Fruit fly (Drosophila melanogaster) whole organism, embryonic: ENCODE results near the gene tweek.

Experiments
- CG11723 ChIP-seq: fragments of 200-800 bp; sonication (Bioruptor generic); optimal IDR thresholded peaks from 2 replicates; lab custom pipeline; 2017; ENCODE audit warnings: missing biosample characterization, mild to moderate bottlenecking, missing genetic modification characterization
- CG13894 ChIP-seq: fragments of 200-800 bp; sonication (Bioruptor generic); optimal IDR thresholded peaks from 3 replicates; lab custom pipeline; 2018; ENCODE audit warnings: missing biosample characterization, mild to moderate bottlenecking, missing genetic modification characterization, moderate library complexity
- CG14050 ChIP-seq: fragments of 200-800 bp; sonication (Bioruptor generic); IDR thresholded peaks from 3 replicates; pipeline ENCODE4 v1.3.6; 2022; ENCODE audit warnings: missing biosample characterization, missing genetic modification characterization
- CG17912 ChIP-seq: fragments of 200-800 bp; sonication (Bioruptor generic); optimal IDR thresholded peaks from 2 replicates; lab custom pipeline; 2018; ENCODE audit warnings: missing biosample characterization, mild to moderate bottlenecking, missing genetic modification characterization
- CG4707 ChIP-seq: fragments of 200-800 bp; sonication (Bioruptor generic); optimal IDR thresholded peaks from 2 replicates; lab custom pipeline; 2018; ENCODE audit warnings: missing biosample characterization, mild to moderate bottlenecking, missing genetic modification characterization, moderate library complexity
- Meics ChIP-seq: fragments of 200-800 bp; sonication (Bioruptor generic); optimal IDR thresholded peaks from 2 replicates; lab custom pipeline; 2017; ENCODE audit warnings: missing biosample characterization, mild to moderate bottlenecking, missing genetic modification characterization
- Sox102F ChIP-seq: fragments of 200-800 bp; sonication (Bioruptor generic); optimal IDR thresholded peaks from 2 replicates; lab custom pipeline; 2018; ENCODE audit warnings: missing biosample characterization, mild to moderate bottlenecking, missing genetic modification characterization, moderate library complexity
- dmrt11E ChIP-seq: fragments of 200-800 bp; sonication (Bioruptor generic); optimal IDR thresholded peaks from 3 replicates; lab custom pipeline; 2018; ENCODE audit warnings: missing biosample characterization, mild to moderate bottlenecking, missing genetic modification characterization, moderate library complexity
- hth ChIP-seq: fragments of >200 bp; optimal IDR thresholded peaks from 2 replicates; lab custom pipeline; 2017; ENCODE audit warnings: inconsistent platforms
- mam ChIP-seq: fragments of 200-800 bp; sonication (Bioruptor generic); optimal IDR thresholded peaks from 3 replicates; lab custom pipeline; 2016; ENCODE audit warnings: missing biosample characterization, missing genetic modification characterization

DNA sequence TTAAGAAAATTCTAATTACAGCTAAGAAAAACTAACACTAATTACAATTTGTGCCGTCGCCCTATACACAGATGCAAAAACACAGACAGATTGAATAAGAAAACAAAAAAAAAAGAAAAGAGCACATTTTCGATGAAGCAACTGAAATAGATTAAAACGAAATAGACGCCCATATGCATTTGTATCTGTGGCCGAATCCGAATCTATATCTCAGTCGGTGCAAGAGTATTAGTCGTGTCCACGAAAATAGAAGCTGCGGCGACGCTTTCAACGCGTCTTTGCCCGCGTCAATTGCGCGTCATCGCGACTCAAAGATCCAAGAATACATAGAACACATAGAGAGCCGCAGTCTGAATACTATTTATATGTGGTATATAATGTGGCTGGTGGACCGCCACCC is 13.4 kb upstream of the tweek start:
- TF ChIP-seq CG11723 (GFP tag; lab: Kevin White, UChicago) (no peak), CG14050 (GFP tag; lab: Robert Waterston, UW) (no peak), mam (GFP tag; lab: Kevin White, UChicago) (no peak), hth (lab: Kevin White, UChicago) (no peak), Meics (GFP tag; lab: Kevin White, UChicago) (no peak), CG17912 (GFP tag; lab: Kevin White, UChicago) (no peak), Sox102F (no peak), dmrt11E (tag; lab: Kevin White, UChicago) (no peak), CG13894 (tag; lab: Kevin White, UChicago) (no peak), CG4707 (GFP tag; lab: Kevin White, UChicago) (no peak)
